Fruit fly (Drosophila melanogaster) whole organism, pupa: ENCODE results near the gene CG5846.

ENCODE experiments used
- CG10348 ChIP-seq: fragments of 200-800 bp; sonication (Bioruptor generic); IDR thresholded peaks from 2 replicates; pipeline ENCODE4 v1.3.6; 2022; ENCODE audit warnings: missing biosample characterization, missing genetic modification characterization
- CG13204 ChIP-seq: fragments of 200-800 bp; sonication (Bioruptor generic); optimal IDR thresholded peaks from 2 replicates; lab custom pipeline; 2018; ENCODE audit warnings: missing biosample characterization, mild to moderate bottlenecking, missing genetic modification characterization, moderate library complexity
- CG14655 ChIP-seq: fragments of 200-800 bp; sonication (Bioruptor generic); optimal IDR thresholded peaks from 3 replicates; lab custom pipeline; 2017; ENCODE audit warnings: mild to moderate bottlenecking, missing biosample characterization, missing genetic modification reagents, missing genetic modification characterization
- CG32121 ChIP-seq: fragments of 200-800 bp; sonication (Bioruptor generic); IDR thresholded peaks from 2 replicates; pipeline ENCODE4 v1.3.6; 2022; ENCODE audit warnings: missing biosample characterization, missing genetic modification characterization
- CG34367 ChIP-seq: fragments of 200-800 bp; sonication (Bioruptor generic); optimal IDR thresholded peaks from 2 replicates; lab custom pipeline; 2018; ENCODE audit warnings: missing biosample characterization, mild to moderate bottlenecking, missing genetic modification characterization
- CG8159 ChIP-seq: fragments of 200-800 bp; sonication (Bioruptor generic); optimal IDR thresholded peaks from 3 replicates; lab custom pipeline; 2018; ENCODE audit warnings: missing biosample characterization, mild to moderate bottlenecking, missing genetic modification characterization, moderate library complexity
- CG9948 ChIP-seq: fragments of 200-800 bp; sonication (Bioruptor generic); optimal IDR thresholded peaks from 2 replicates; lab custom pipeline; 2018; ENCODE audit warnings: missing biosample characterization, mild to moderate bottlenecking, missing genetic modification characterization, moderate library complexity
- D1 ChIP-seq: fragments of 200-800 bp; sonication (Bioruptor generic); optimal IDR thresholded peaks from 2 replicates; lab custom pipeline; 2018; ENCODE audit warnings: missing biosample characterization, mild to moderate bottlenecking, missing genetic modification characterization, moderate library complexity
- EcR ChIP-seq: fragments of 200-800 bp; sonication (Bioruptor generic); optimal IDR thresholded peaks from 3 replicates; lab custom pipeline; 2019; ENCODE audit warnings: missing biosample characterization, missing genetic modification characterization, mild to moderate bottlenecking, moderate library complexity, missing genetic modification reagents
- Pif1A ChIP-seq: fragments of 200-800 bp; sonication (Bioruptor generic); optimal IDR thresholded peaks from 3 replicates; lab custom pipeline; 2016; ENCODE audit warnings: missing biosample characterization, missing genetic modification characterization
- fd96Ca ChIP-seq: fragments of 200-800 bp; sonication (Bioruptor generic); IDR thresholded peaks from 3 replicates; pipeline ENCODE4 v1.3.6; 2022; ENCODE audit warnings: missing biosample characterization, missing genetic modification characterization
- gl ChIP-seq: fragments of 200-800 bp; sonication (Bioruptor generic); optimal IDR thresholded peaks from 2 replicates; lab custom pipeline; 2018; ENCODE audit warnings: missing biosample characterization, mild to moderate bottlenecking, missing genetic modification characterization
- rn ChIP-seq: fragments of 200-800 bp; sonication (Bioruptor generic); IDR thresholded peaks from 2 replicates; pipeline ENCODE4 v1.3.6; 2022; ENCODE audit warnings: missing biosample characterization, missing genetic modification characterization

DNA sequence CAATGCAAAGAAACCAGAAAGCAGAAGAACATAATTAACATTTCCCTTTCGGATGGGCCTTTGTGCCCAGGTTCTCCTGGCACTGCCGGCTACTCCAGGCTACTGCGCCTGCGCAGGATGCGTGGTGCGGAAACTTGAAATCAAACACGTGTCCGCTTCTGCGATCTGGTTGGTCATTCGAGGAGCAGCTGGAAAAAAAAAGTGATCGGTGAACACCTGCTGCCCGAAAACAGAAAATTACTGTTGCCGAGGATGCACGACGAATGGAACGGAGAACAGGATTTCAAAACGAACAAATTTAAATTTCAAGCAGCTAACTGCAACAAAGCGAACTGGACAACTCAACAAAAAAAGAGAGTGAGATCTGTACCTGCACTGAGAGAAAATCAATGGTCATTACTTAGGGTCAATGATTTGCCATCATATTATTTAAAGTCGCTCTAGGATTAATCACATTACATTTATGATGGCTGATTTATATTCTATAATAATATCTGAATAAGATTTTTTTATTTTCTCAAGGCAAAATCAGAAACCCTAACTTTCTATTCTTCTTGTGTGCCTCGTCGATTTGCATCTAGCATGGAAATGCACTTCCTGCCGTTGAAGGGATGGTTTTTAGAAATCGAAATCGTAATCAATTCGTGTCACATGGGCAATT, 32.9 kb upstream of the CG5846 start:
- TF ChIP-seq EcR (GFP tag; lab: Kevin White, UChicago), result no peak
- peak; percentile 65 for TF ChIP-seq CG8159 (tag; lab: Kevin White, UChicago)
- TF ChIP-seq CG14655 (GFP tag; lab: Kevin White, UChicago), result no peak
- TF ChIP-seq CG10348, result no peak
- no peak for TF ChIP-seq CG32121
- no peak for TF ChIP-seq CG13204 (GFP tag; lab: Kevin White, UChicago)
- TF ChIP-seq Pif1A (GFP tag; lab: Kevin White, UChicago), result peak; percentile 20
- no peak for TF ChIP-seq gl (tag; lab: Kevin White, UChicago)
- TF ChIP-seq CG34367 (tag; lab: Kevin White, UChicago), result peak; percentile 9
- peak; percentile 32 for TF ChIP-seq CG9948
- no peak for TF ChIP-seq D1 (tag; lab: Kevin White, UChicago)
- no peak for TF ChIP-seq rn (GFP tag; lab: Robert Waterston, UW)
- TF ChIP-seq fd96Ca (GFP tag; lab: Robert Waterston, UW), result no peak
